Fruit fly (Drosophila melanogaster) whole organism, larva: ENCODE measurements around the gene CG12499.

ENCODE experiments used
- noc ChIP-seq: fragments of 200-800 bp; sonication (Bioruptor generic); optimal IDR thresholded peaks from 3 replicates; lab custom pipeline; 2019; ENCODE audit warnings: missing biosample characterization, mild to moderate bottlenecking, missing genetic modification characterization, moderate library complexity

Gene CG12499

dm6 chr3R:22456007-22456406 is 9.6 kb upstream of the CG12499 start:
- TF ChIP-seq noc: no peak

dm6 chr3R:22455335-22455985 is 9.1 kb upstream of the CG12499 start:
- TF ChIP-seq noc: peak; percentile 24

- no peak for TF ChIP-seq noc
Measured at dm6 chr3R:22454397-22455334, 8.3 kb upstream of the CG12499 start.

dm6 chr3R:22449871-22450424 is 3.6 kb upstream of the CG12499 start:
- TF ChIP-seq noc: no peak

- TF ChIP-seq noc: peak; percentile 28
Measured at dm6 chr3R:22447874-22448254, 1.5 kb upstream of the CG12499 start, which contains the start of gene CG34376. Gene CG34376 (plus strand): TSS chr3R:22448099.

- peak; percentile 35 for TF ChIP-seq noc
Measured at dm6 chr3R:22447195-22447873, 947 bp upstream of the CG12499 start, which contains the start of gene CG34288. Gene CG34288 (minus strand): TSS chr3R:22447263.

dm6 chr3R:22438301-22438700 is 8.1 kb downstream of the CG12499 start:
- no peak for TF ChIP-seq noc

dm6 chr3R:22436050-22436449 is 10.3 kb downstream of the CG12499 start, which contains the start of gene CG13847:
Gene CG13847 (minus strand): TSS chr3R:22436150.
- no peak for TF ChIP-seq noc

dm6 chr3R:22432200-22432804 is 14.1 kb downstream of the CG12499 start:
- no peak for TF ChIP-seq noc

- no peak for TF ChIP-seq noc
Measured at dm6 chr3R:22424602-22425190, 21.7 kb downstream of the CG12499 start, which contains the start of gene pinta. Gene pinta (minus strand): TSS chr3R:22424929.

dm6 chr3R:22423996-22424395 is 22.4 kb downstream of the CG12499 start:
- TF ChIP-seq noc: no peak

dm6 chr3R:22421618-22422017 is 24.8 kb downstream of the CG12499 start:
- TF ChIP-seq noc: peak; percentile 78

dm6 chr3R:22420911-22421310 is 25.5 kb downstream of the CG12499 start, which contains the start of the genes Nop56 and mats:
Gene Nop56 (minus strand): TSS chr3R:22421068.
Gene mats (plus strand): TSS chr3R:22421161.
- TF ChIP-seq noc: peak; percentile 9

- peak; percentile 30 for TF ChIP-seq noc
Measured at dm6 chr3R:22411879-22412587, 34.4 kb downstream of the CG12499 start.
